Worm (Caenorhabditis elegans): ENCODE measurements around the gene nas-31.

DNA sequence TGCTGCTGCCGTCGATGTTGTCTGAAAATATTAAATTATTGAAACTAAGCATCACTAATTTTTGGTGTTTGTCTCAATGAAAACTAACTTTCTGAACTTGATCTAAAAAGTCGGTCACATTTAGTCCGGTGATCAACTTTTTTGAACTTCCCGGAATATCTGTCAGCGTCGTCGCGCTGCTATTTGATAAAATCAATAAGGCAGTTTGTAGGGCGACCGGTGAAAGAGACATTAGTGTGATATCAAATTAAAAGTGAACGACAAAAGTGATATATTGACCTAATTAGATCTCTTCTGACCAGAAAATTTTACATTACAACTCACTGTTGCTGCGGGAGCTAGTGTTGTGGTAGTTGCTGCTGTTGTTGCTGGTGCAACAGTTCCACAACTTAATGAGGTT lies 49.3 kb upstream of the nas-31 start:
- no peak for TF ChIP-seq pha-4 (tag; optimal IDR thresholded peaks at IDR 0.05)
- TF ChIP-seq zip-8 (tag; optimal IDR thresholded peaks at IDR 0.05) = no peak
- TF ChIP-seq blmp-1 (tag; optimal IDR thresholded peaks at IDR 0.05) = no peak
